Worm (Caenorhabditis elegans) whole organism, L2 larva: ENCODE data around the gene clp-9.

Experiments
- F13H6.1 ChIP-seq: sonication (generic microtip); optimal IDR thresholded peaks from 2 replicates; lab custom pipeline; 2016; ENCODE audit warnings: missing genetic modification characterization, missing compliant biosample characterization
- ZK546.5 ChIP-seq: sonication (generic microtip); optimal IDR thresholded peaks from 2 replicates; lab custom pipeline; 2017; ENCODE audit warnings: missing biosample characterization, missing genetic modification characterization
- ama-1 ChIP-seq: fragments of 150-350 bp; optimal IDR thresholded peaks from 2 replicates; lab custom pipeline; 2018; ENCODE audit warnings: inconsistent platforms
- blmp-1 ChIP-seq: sonication (generic microtip); optimal IDR thresholded peaks from 2 replicates; lab custom pipeline; 2017; ENCODE audit warnings: missing genetic modification characterization, mild to moderate bottlenecking, missing compliant biosample characterization, antibody characterized with exemption, moderate library complexity; ENCODE audit not compliant: insufficient read depth
- elt-3 ChIP-seq: sonication (generic microtip); optimal IDR thresholded peaks from 2 replicates; lab custom pipeline; 2017; ENCODE audit warnings: missing biosample characterization, missing genetic modification characterization
- mdl-1 ChIP-seq, 2 experiments: fragments of 150-350 bp in 1 of 2; sonication (generic microtip) in 1 of 2; optimal IDR thresholded peaks; 2 replicates each; lab custom pipeline; 2017; ENCODE audit warnings: missing biosample characterization in 2 of 2, missing genetic modification characterization in 2 of 2
- nhr-10 ChIP-seq: sonication (generic microtip); optimal IDR thresholded peaks from 2 replicates; lab custom pipeline; 2017; ENCODE audit warnings: missing biosample characterization, missing genetic modification characterization
- nhr-12 ChIP-seq: fragments of 150-350 bp; optimal IDR thresholded peaks from 2 replicates; lab custom pipeline; 2014; ENCODE audit warnings: missing biosample characterization, missing genetic modification characterization
- nhr-23 ChIP-seq: fragments of 150-350 bp; optimal IDR thresholded peaks from 2 replicates; lab custom pipeline; 2014; ENCODE audit warnings: missing biosample characterization, missing genetic modification reagents, missing genetic modification characterization
- sma-9 ChIP-seq, 2 experiments: fragments of 150-350 bp in 1 of 2; sonication (generic microtip) in 1 of 2; optimal IDR thresholded peaks; 2 replicates each; lab custom pipeline; 2014 to 2016; ENCODE audit warnings: missing genetic modification characterization in 2 of 2, mild to moderate bottlenecking in 1 of 2, missing biosample characterization in 1 of 2, missing compliant biosample characterization in 1 of 2, missing genetic modification reagents in 1 of 2, moderate library complexity in 1 of 2
- snpc-4 ChIP-seq: fragments of 150-350 bp; optimal IDR thresholded peaks from 2 replicates; lab custom pipeline; 2014; ENCODE audit warnings: missing biosample characterization, missing genetic modification characterization
- unc-62 ChIP-seq: fragments of 150-350 bp; optimal IDR thresholded peaks from 2 replicates; lab custom pipeline; 2014; ENCODE audit warnings: missing biosample characterization, missing genetic modification reagents, missing genetic modification characterization
- zag-1 ChIP-seq: fragments of 150-350 bp; optimal IDR thresholded peaks from 2 replicates; lab custom pipeline; 2014; ENCODE audit warnings: missing biosample characterization, missing genetic modification characterization
- ztf-11 ChIP-seq: sonication (generic microtip); optimal IDR thresholded peaks from 2 replicates; lab custom pipeline; 2017; ENCODE audit warnings: missing biosample characterization, missing genetic modification characterization

ce11 chrV:9879867-9880266, 5.9 kb downstream of the clp-9 start, which contains the start of gene sdz-31:
- no peak for TF ChIP-seq mdl-1 (tag; optimal IDR thresholded peaks at IDR 0.05; lab: Kevin White, UChicago)
- TF ChIP-seq blmp-1 (tag; lab: Kevin White, UChicago), result no peak
- no peak for TF ChIP-seq ztf-11 (tag; lab: Kevin White, UChicago)
- no peak for TF ChIP-seq zag-1 (tag; lab: Kevin White, UChicago)
- no peak for TF ChIP-seq ama-1
- no peak for TF ChIP-seq elt-3
- no peak for TF ChIP-seq sma-9 (GFP tag; optimal IDR thresholded peaks at IDR 0.05; lab: Kevin White, UChicago)
- no peak for TF ChIP-seq sma-9 (tag; optimal IDR thresholded peaks at IDR 0.05; lab: Kevin White, UChicago)
- TF ChIP-seq unc-62 (GFP tag; lab: Kevin White, UChicago), result no peak
- no peak for TF ChIP-seq nhr-12
- no peak for TF ChIP-seq nhr-10 (tag; lab: Kevin White, UChicago)
- no peak for TF ChIP-seq nhr-23 (tag; lab: Kevin White, UChicago)
- no peak for TF ChIP-seq snpc-4 (tag; lab: Kevin White, UChicago)
- no peak for TF ChIP-seq F13H6.1 (tag; lab: Kevin White, UChicago)
- TF ChIP-seq ZK546.5, result no peak
